Fruit fly (Drosophila melanogaster) whole organism, embryonic: Measurements from ENCODE around the gene CG15719.

Experiments used
- Aef1 ChIP-seq: fragments of 200-800 bp; sonication (Bioruptor generic); IDR thresholded peaks from 3 replicates; pipeline ENCODE4 v1.3.6; 2022; ENCODE audit warnings: missing biosample characterization, missing genetic modification characterization
- B-H1 ChIP-seq: fragments of 200-800 bp; sonication (Bioruptor generic); IDR thresholded peaks from 3 replicates; pipeline ENCODE4 v1.3.6; 2022; ENCODE audit warnings: missing biosample characterization, missing genetic modification characterization
- CG11695 ChIP-seq: fragments of 200-800 bp; sonication (Bioruptor generic); IDR thresholded peaks from 3 replicates; pipeline ENCODE4 v1.3.6; 2022; ENCODE audit warnings: missing biosample characterization, missing genetic modification characterization
- CG11696 ChIP-seq: fragments of 200-800 bp; sonication (Bioruptor generic); IDR thresholded peaks from 2 replicates; pipeline ENCODE4 v1.3.6; 2022; ENCODE audit warnings: missing biosample characterization, missing genetic modification characterization
- CG12219 ChIP-seq: fragments of 200-800 bp; sonication (Bioruptor generic); optimal IDR thresholded peaks from 3 replicates; lab custom pipeline; 2018; ENCODE audit warnings: missing biosample characterization, mild to moderate bottlenecking, missing genetic modification characterization
- CG12391 ChIP-seq: fragments of 200-800 bp; sonication (Bioruptor generic); optimal IDR thresholded peaks from 3 replicates; lab custom pipeline; 2018; ENCODE audit warnings: missing biosample characterization, mild to moderate bottlenecking, missing genetic modification characterization, moderate library complexity
- CG14710 ChIP-seq: fragments of 200-800 bp; sonication (Bioruptor generic); optimal IDR thresholded peaks from 3 replicates; lab custom pipeline; 2019; ENCODE audit warnings: missing biosample characterization, mild to moderate bottlenecking, missing genetic modification characterization, moderate library complexity
- CG17802 ChIP-seq: fragments of 200-800 bp; sonication (Bioruptor generic); optimal IDR thresholded peaks from 2 replicates; lab custom pipeline; 2018; ENCODE audit warnings: missing biosample characterization, mild to moderate bottlenecking, missing genetic modification characterization, moderate library complexity
- CG1832 ChIP-seq: fragments of 200-800 bp; sonication (Bioruptor generic); optimal IDR thresholded peaks from 2 replicates; lab custom pipeline; 2017; ENCODE audit warnings: missing biosample characterization, mild to moderate bottlenecking, missing genetic modification characterization, inconsistent platforms
- CG2889 ChIP-seq: fragments of 200-800 bp; sonication (Bioruptor generic); IDR thresholded peaks from 3 replicates; pipeline ENCODE4 v1.3.6; 2022; ENCODE audit warnings: missing biosample characterization, missing genetic modification characterization
- CG4328 ChIP-seq: fragments of 200-800 bp; sonication (Bioruptor generic); optimal IDR thresholded peaks from 3 replicates; lab custom pipeline; 2017; ENCODE audit warnings: missing biosample characterization, missing genetic modification reagents, missing genetic modification characterization
- CG4730 ChIP-seq: fragments of 200-800 bp; sonication (Bioruptor generic); IDR thresholded peaks from 2 replicates; pipeline ENCODE4 v1.3.6; 2022; ENCODE audit warnings: missing biosample characterization, missing genetic modification characterization
- CG4820 ChIP-seq: fragments of 200-800 bp; sonication (Bioruptor generic); optimal IDR thresholded peaks from 3 replicates; lab custom pipeline; 2016; ENCODE audit warnings: missing biosample characterization, missing genetic modification characterization
- CG9817 ChIP-seq: fragments of 200-800 bp; sonication (Bioruptor generic); optimal IDR thresholded peaks from 2 replicates; lab custom pipeline; 2018; ENCODE audit warnings: missing biosample characterization, mild to moderate bottlenecking, missing genetic modification characterization, moderate library complexity
- CoRest ChIP-seq: fragments of 200-800 bp; sonication (Bioruptor generic); optimal IDR thresholded peaks from 3 replicates; lab custom pipeline; 2018; ENCODE audit warnings: missing biosample characterization, mild to moderate bottlenecking, missing genetic modification characterization, moderate library complexity
- D19B ChIP-seq: fragments of 200-800 bp; sonication (Bioruptor generic); optimal IDR thresholded peaks from 2 replicates; lab custom pipeline; 2017; ENCODE audit warnings: missing biosample characterization, mild to moderate bottlenecking, missing genetic modification characterization
- Dbx ChIP-seq: fragments of 200-800 bp; sonication (Bioruptor generic); IDR thresholded peaks from 3 replicates; pipeline ENCODE4 v1.3.6; 2022; ENCODE audit warnings: missing biosample characterization, missing genetic modification characterization
- Dek ChIP-seq: fragments of 200-800 bp; sonication (Bioruptor generic); optimal IDR thresholded peaks from 3 replicates; lab custom pipeline; 2019; ENCODE audit warnings: missing biosample characterization, mild to moderate bottlenecking, missing genetic modification characterization, moderate library complexity
- Dip3 ChIP-seq: fragments of 200-800 bp; sonication (Bioruptor generic); optimal IDR thresholded peaks from 3 replicates; lab custom pipeline; 2016; ENCODE audit warnings: missing biosample characterization, missing genetic modification characterization
- Hand ChIP-seq: fragments of 200-800 bp; sonication (Bioruptor generic); optimal IDR thresholded peaks from 2 replicates; lab custom pipeline; 2017; ENCODE audit warnings: mild to moderate bottlenecking, missing biosample characterization, missing genetic modification reagents, missing genetic modification characterization
- Hr39 ChIP-seq: fragments of >200 bp; optimal IDR thresholded peaks from 2 replicates; lab custom pipeline; 2017
- Max ChIP-seq: fragments of 200-800 bp; sonication (Bioruptor generic); optimal IDR thresholded peaks from 2 replicates; lab custom pipeline; 2016; ENCODE audit warnings: missing biosample characterization, mild to moderate bottlenecking, missing genetic modification characterization
- NfI ChIP-seq: fragments of 200-800 bp; sonication (Bioruptor generic); optimal IDR thresholded peaks from 3 replicates; lab custom pipeline; 2018; ENCODE audit warnings: missing biosample characterization, mild to moderate bottlenecking, missing genetic modification characterization, moderate library complexity
- PHDP ChIP-seq: fragments of 200-800 bp; sonication (Bioruptor generic); optimal IDR thresholded peaks from 3 replicates; lab custom pipeline; 2018; ENCODE audit warnings: missing biosample characterization, mild to moderate bottlenecking, missing genetic modification characterization, moderate library complexity
- Sin3A ChIP-seq: fragments of >200 bp; optimal IDR thresholded peaks from 2 replicates; lab custom pipeline; 2018
- Spps ChIP-seq: fragments of 200-800 bp; sonication (Bioruptor generic); optimal IDR thresholded peaks from 2 replicates; lab custom pipeline; 2018; ENCODE audit warnings: missing biosample characterization, mild to moderate bottlenecking, missing genetic modification characterization
- YL-1 ChIP-seq: fragments of 200-800 bp; sonication (Bioruptor generic); optimal IDR thresholded peaks from 3 replicates; lab custom pipeline; 2017; ENCODE audit warnings: missing biosample characterization, mild to moderate bottlenecking, missing genetic modification characterization
- ash1 ChIP-seq: fragments of 200-800 bp; sonication (Bioruptor generic); optimal IDR thresholded peaks from 2 replicates; lab custom pipeline; 2018; ENCODE audit warnings: missing biosample characterization, mild to moderate bottlenecking, missing genetic modification characterization
- caup ChIP-seq: fragments of 200-800 bp; sonication (Bioruptor generic); optimal IDR thresholded peaks from 3 replicates; lab custom pipeline; 2017; ENCODE audit warnings: missing biosample characterization, mild to moderate bottlenecking, missing genetic modification characterization, moderate library complexity; ENCODE audit not compliant: severe bottlenecking
- ems ChIP-seq: fragments of 200-800 bp; sonication (Bioruptor generic); optimal IDR thresholded peaks from 3 replicates; lab custom pipeline; 2016; ENCODE audit warnings: missing biosample characterization, missing genetic modification characterization
- exex ChIP-seq: fragments of 200-800 bp; sonication (Bioruptor generic); optimal IDR thresholded peaks from 4 replicates; lab custom pipeline; 2018; ENCODE audit warnings: missing biosample characterization, mild to moderate bottlenecking, missing genetic modification characterization, moderate library complexity
- eyg ChIP-seq: fragments of 200-800 bp; sonication (Bioruptor generic); optimal IDR thresholded peaks from 3 replicates; lab custom pipeline; 2016; ENCODE audit warnings: missing biosample characterization, missing genetic modification characterization
- fd96Cb ChIP-seq: fragments of 200-800 bp; sonication (Bioruptor generic); optimal IDR thresholded peaks from 2 replicates; lab custom pipeline; 2018; ENCODE audit warnings: missing biosample characterization, mild to moderate bottlenecking, missing genetic modification characterization, moderate library complexity
- gem ChIP-seq: fragments of 200-800 bp; sonication (Bioruptor generic); optimal IDR thresholded peaks from 2 replicates; lab custom pipeline; 2019; ENCODE audit warnings: missing biosample characterization, mild to moderate bottlenecking, missing genetic modification characterization, moderate library complexity
- grau ChIP-seq: fragments of 200-800 bp; optimal IDR thresholded peaks from 3 replicates; lab custom pipeline; 2019; ENCODE audit warnings: missing biosample characterization, mild to moderate bottlenecking, missing genetic modification characterization, moderate library complexity
- gsb ChIP-seq: fragments of 200-800 bp; sonication (Bioruptor generic); IDR thresholded peaks from 2 replicates; pipeline ENCODE4 v1.3.6; 2022; ENCODE audit warnings: missing biosample characterization, missing genetic modification characterization
- her ChIP-seq: fragments of 200-800 bp; sonication (Bioruptor generic); optimal IDR thresholded peaks from 2 replicates; lab custom pipeline; 2016; ENCODE audit warnings: missing biosample characterization, missing genetic modification characterization
- kah ChIP-seq: fragments of 200-800 bp; sonication (Bioruptor generic); optimal IDR thresholded peaks from 2 replicates; lab custom pipeline; 2018; ENCODE audit warnings: missing biosample characterization, mild to moderate bottlenecking, missing genetic modification characterization
- klu ChIP-seq: fragments of 200-800 bp; sonication (Bioruptor generic); IDR thresholded peaks from 2 replicates; pipeline ENCODE4 v1.3.6; 2022; ENCODE audit warnings: missing biosample characterization, missing genetic modification characterization
- lola ChIP-seq, 3 experiments: fragments of >200 bp in 2 of 3; fragments of 200-800 bp in 1 of 3; sonication (Bioruptor generic) in 1 of 3; optimal IDR thresholded peaks; 2 replicates each; lab custom pipeline; 2017 to 2019; ENCODE audit warnings: missing biosample characterization in 3 of 3, missing genetic modification characterization in 3 of 3, mild to moderate bottlenecking in 1 of 3, moderate library complexity in 1 of 3
- p53 ChIP-seq: fragments of 200-800 bp; sonication (Bioruptor generic); optimal IDR thresholded peaks from 2 replicates; lab custom pipeline; 2016; ENCODE audit warnings: missing biosample characterization, missing genetic modification characterization
- pb ChIP-seq: fragments of 200-800 bp; sonication (Bioruptor generic); optimal IDR thresholded peaks from 3 replicates; lab custom pipeline; 2016; ENCODE audit warnings: missing biosample characterization, missing genetic modification characterization
- pita ChIP-seq: fragments of 200-800 bp; sonication (Bioruptor generic); optimal IDR thresholded peaks from 2 replicates; lab custom pipeline; 2017; ENCODE audit warnings: missing biosample characterization, mild to moderate bottlenecking, missing genetic modification characterization
- prd ChIP-seq, 3 experiments: fragments of >200 bp in 2 of 3; fragments of 200-800 bp in 1 of 3; sonication (Bioruptor generic) in 1 of 3; optimal IDR thresholded peaks in 2 of 3; IDR thresholded peaks in 1 of 3; 2 replicates in 2 of 3; 3 replicates in 1 of 3; pipeline versions ENCODE4 v1.3.6 to Lab custom; 2017 to 2022; ENCODE audit warnings: missing biosample characterization in 1 of 3, missing genetic modification characterization in 1 of 3
- sens-2 ChIP-seq: fragments of 200-800 bp; sonication (Bioruptor generic); IDR thresholded peaks from 2 replicates; pipeline ENCODE4 v1.3.6; 2022; ENCODE audit warnings: missing biosample characterization, missing genetic modification characterization
- sob ChIP-seq: fragments of 200-800 bp; sonication (Bioruptor generic); IDR thresholded peaks from 2 replicates; pipeline ENCODE4 v1.3.6; 2022; ENCODE audit warnings: missing biosample characterization, missing genetic modification characterization
- sqz ChIP-seq: fragments of 200-800 bp; sonication (Bioruptor generic); optimal IDR thresholded peaks from 3 replicates; lab custom pipeline; 2018; ENCODE audit warnings: missing biosample characterization, mild to moderate bottlenecking, missing genetic modification characterization
- tgo ChIP-seq: fragments of 200-800 bp; sonication (Bioruptor generic); IDR thresholded peaks from 3 replicates; pipeline ENCODE4 v1.3.6; 2022; ENCODE audit warnings: missing biosample characterization, missing genetic modification characterization
- tna ChIP-seq: fragments of 200-800 bp; sonication (Bioruptor generic); IDR thresholded peaks from 2 replicates; pipeline ENCODE4 v1.3.6; 2022; ENCODE audit warnings: missing biosample characterization, missing genetic modification characterization; ENCODE audit not compliant: partially characterized antibody
- wdn ChIP-seq: fragments of 200-800 bp; sonication (Bioruptor generic); IDR thresholded peaks from 2 replicates; pipeline ENCODE4 v1.3.6; 2022; ENCODE audit warnings: missing biosample characterization, missing genetic modification characterization
- wek ChIP-seq: fragments of 200-800 bp; sonication (Bioruptor generic); optimal IDR thresholded peaks from 3 replicates; lab custom pipeline; 2018; ENCODE audit warnings: missing biosample characterization, mild to moderate bottlenecking, missing genetic modification characterization, moderate library complexity

CG15719 gene

dm6 chrX:13023777-13024176, 19.1 kb upstream of the CG15719 start (continued):
- TF ChIP-seq D19B (GFP tag; lab: Kevin White, UChicago) = no peak
- no peak for TF ChIP-seq Dek (tag; lab: Kevin White, UChicago)
- TF ChIP-seq CG4820 (GFP tag; lab: Kevin White, UChicago) = no peak
- TF ChIP-seq sob = no peak
- TF ChIP-seq Max (GFP tag; lab: Kevin White, UChicago) = no peak
- no peak for TF ChIP-seq CG11696 (GFP tag; lab: Robert Waterston, UW)
- TF ChIP-seq Dbx (GFP tag; lab: Robert Waterston, UW) = 0 out of 3 replicates have a peak, but pooled peaks have one; percentile 52
- TF ChIP-seq grau = no peak
- peak; percentile 47 for TF ChIP-seq PHDP (tag; lab: Kevin White, UChicago)
- no peak for TF ChIP-seq lola (GFP tag; optimal IDR thresholded peaks at IDR 0.05; lab: Kevin White, UChicago)
- no peak for TF ChIP-seq Spps (tag; lab: Kevin White, UChicago)
- no peak for TF ChIP-seq NfI (GFP tag; lab: Kevin White, UChicago)
- no peak for TF ChIP-seq exex (tag; lab: Kevin White, UChicago)
- no peak for TF ChIP-seq sqz (GFP tag; lab: Kevin White, UChicago)
- no peak for TF ChIP-seq Hr39 (lab: Kevin White, UChicago)
- no peak for TF ChIP-seq CG12391 (tag; lab: Kevin White, UChicago)
- no peak for TF ChIP-seq prd (optimal IDR thresholded peaks at IDR 0.05; lab: Kevin White, UChicago)
- peak; percentile 20; the same call in 1 of the 3 replicates for TF ChIP-seq prd (GFP tag; IDR thresholded peaks at IDR 0.05; lab: Robert Waterston, UW)
- TF ChIP-seq Hand = peak; percentile 37
- no peak for TF ChIP-seq CG4730
- peak; percentile 54 for TF ChIP-seq gem (tag; lab: Kevin White, UChicago)
- TF ChIP-seq CG2889 (GFP tag; lab: Robert Waterston, UW) = no peak
- TF ChIP-seq sens-2 (GFP tag; lab: Robert Waterston, UW) = no peak
- TF ChIP-seq CG9817 = peak; percentile 13
- no peak for TF ChIP-seq wdn
- no peak for TF ChIP-seq klu (GFP tag; lab: Robert Waterston, UW)
- TF ChIP-seq B-H1 (GFP tag; lab: Robert Waterston, UW) = no peak
- TF ChIP-seq wek (GFP tag; lab: Kevin White, UChicago) = no peak
- TF ChIP-seq gsb (GFP tag; lab: Robert Waterston, UW) = no peak
- TF ChIP-seq Sin3A (lab: Kevin White, UChicago) = no peak
- no peak for TF ChIP-seq tna (GFP tag; lab: Robert Waterston, UW)
- TF ChIP-seq CoRest (tag; lab: Kevin White, UChicago) = peak; percentile 24
- no peak for TF ChIP-seq YL-1 (GFP tag; lab: Kevin White, UChicago)
- no peak for TF ChIP-seq CG4328 (GFP tag; lab: Kevin White, UChicago)
- 0 out of 3 replicates have a peak, but pooled peaks have one; percentile 25 for TF ChIP-seq Aef1 (GFP tag; lab: Robert Waterston, UW)
- no peak for TF ChIP-seq CG12219
- no peak for TF ChIP-seq ash1 (GFP tag; lab: Kevin White, UChicago)
- TF ChIP-seq tgo (GFP tag; lab: Robert Waterston, UW) = no peak
- no peak for TF ChIP-seq pb (GFP tag; lab: Kevin White, UChicago)
- no peak for TF ChIP-seq CG14710 (tag; lab: Kevin White, UChicago)
- TF ChIP-seq her (GFP tag; lab: Kevin White, UChicago) = no peak
- TF ChIP-seq Dip3 (GFP tag; lab: Kevin White, UChicago) = no peak
- TF ChIP-seq p53 (GFP tag; lab: Kevin White, UChicago) = no peak
- no peak for TF ChIP-seq eyg (GFP tag; lab: Kevin White, UChicago)
- no peak for TF ChIP-seq CG17802 (tag; lab: Kevin White, UChicago)
- no peak for TF ChIP-seq fd96Cb (tag; lab: Kevin White, UChicago)
- no peak for TF ChIP-seq ems (GFP tag; lab: Kevin White, UChicago)
- TF ChIP-seq caup (GFP tag; lab: Kevin White, UChicago) = peak; percentile 20
- TF ChIP-seq kah (GFP tag; lab: Kevin White, UChicago) = no peak
- TF ChIP-seq pita = no peak
- 0 out of 3 replicates have a peak, but pooled peaks have one; percentile 30 for TF ChIP-seq CG11695 (GFP tag; lab: Robert Waterston, UW)
- no peak for TF ChIP-seq CG1832
